Worm (Caenorhabditis elegans): ENCODE results near the gene din-1.

DNA sequence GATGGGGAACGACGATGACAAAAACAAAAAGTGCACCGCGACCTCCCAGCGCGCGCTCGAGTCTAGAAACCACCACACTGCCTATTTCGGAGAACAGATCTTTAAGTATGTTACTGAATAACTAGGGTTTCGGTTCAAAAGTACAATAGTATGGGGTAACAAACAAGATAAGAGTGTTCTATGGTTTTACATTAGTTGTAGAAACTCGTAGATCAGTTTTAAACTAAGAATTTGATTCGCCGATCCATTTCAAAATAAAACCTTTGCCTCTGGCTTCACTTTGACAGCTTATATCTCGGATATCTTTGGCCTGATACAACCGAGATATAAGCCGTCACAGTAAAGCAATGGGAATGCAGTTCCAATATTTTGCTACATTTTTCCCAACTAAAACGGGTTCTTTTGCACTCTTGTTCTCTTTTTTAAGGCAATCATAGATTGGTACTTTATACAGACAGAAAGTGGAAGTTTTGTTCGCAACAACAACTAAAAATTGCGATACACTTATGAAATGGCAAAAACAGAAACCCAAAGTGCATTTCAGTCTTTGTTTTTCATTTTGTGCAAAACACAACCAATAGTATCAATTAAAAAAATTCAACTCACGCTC lies 17.0 kb downstream of the din-1 start:
- TF ChIP-seq snpc-4 (tag; optimal IDR thresholded peaks at IDR 0.05) (no peak), hlh-1 (tag; optimal IDR thresholded peaks at IDR 0.05) (no peak), unc-62 (GFP tag; optimal IDR thresholded peaks at IDR 0.05) (no peak), pha-4 (tag; optimal IDR thresholded peaks at IDR 0.05) (no peak), ceh-39 (tag; optimal IDR thresholded peaks at IDR 0.05) (no peak), nhr-76 (tag; optimal IDR thresholded peaks at IDR 0.05) (no peak), nhr-28 (tag; optimal IDR thresholded peaks at IDR 0.05) (no peak), elt-3 (tag; optimal IDR thresholded peaks at IDR 0.05) (no peak), mep-1 (tag; optimal IDR thresholded peaks at IDR 0.05) (no peak), unc-39 (tag; optimal IDR thresholded peaks at IDR 0.05) (no peak)

Data from whole organism, mixed stage, embryonic.